Worm (Caenorhabditis elegans): ENCODE data around the gene nspc-4.

- TF ChIP-seq dao-5 (tag; optimal IDR thresholded peaks at IDR 0.05) = no peak
- peak; percentile 29 for TF ChIP-seq him-1 (tag; optimal IDR thresholded peaks at IDR 0.05)
These were observed 7.8 kb upstream of the nspc-4 start, which contains the start of gene sdha-1 for ce11 chrX:8545971-8546442.
